Worm (Caenorhabditis elegans) whole organism, mixed stage, embryonic: ENCODE data around the gene nhr-65.

Source experiments
- blmp-1 ChIP-seq: fragments of 150-350 bp; optimal IDR thresholded peaks from 2 replicates; lab custom pipeline; 2014; ENCODE audit warnings: missing biosample characterization, missing genetic modification characterization
- ceh-43 ChIP-seq: fragments of 200-800 bp; sonication (Bioruptor generic); optimal IDR thresholded peaks from 2 replicates; lab custom pipeline; 2018; ENCODE audit warnings: mild to moderate bottlenecking, missing genetic modification characterization, moderate library complexity, missing compliant biosample characterization
- ces-1 ChIP-seq: fragments of 150-350 bp; optimal IDR thresholded peaks from 2 replicates; lab custom pipeline; 2014; ENCODE audit warnings: missing biosample characterization, missing genetic modification reagents, missing genetic modification characterization
- drap-1 ChIP-seq: fragments of 200-800 bp; sonication (Bioruptor generic); optimal IDR thresholded peaks from 3 replicates; lab custom pipeline; 2018; ENCODE audit warnings: mild to moderate bottlenecking, missing genetic modification characterization, missing compliant biosample characterization
- elt-3 ChIP-seq: fragments of 150-350 bp; optimal IDR thresholded peaks from 2 replicates; lab custom pipeline; 2014; ENCODE audit warnings: missing biosample characterization, missing genetic modification characterization
- flh-1 ChIP-seq: fragments of 200-800 bp; sonication (Bioruptor generic); optimal IDR thresholded peaks from 2 replicates; lab custom pipeline; 2018; ENCODE audit warnings: mild to moderate bottlenecking, missing genetic modification characterization, moderate library complexity, missing compliant biosample characterization
- ham-2 ChIP-seq: fragments of 200-800 bp; sonication (Bioruptor generic); optimal IDR thresholded peaks from 2 replicates; lab custom pipeline; 2018; ENCODE audit warnings: mild to moderate bottlenecking, missing genetic modification characterization, missing compliant biosample characterization
- hlh-1 ChIP-seq: fragments of 150-350 bp; optimal IDR thresholded peaks from 2 replicates; lab custom pipeline; 2014; ENCODE audit warnings: missing biosample characterization, missing genetic modification reagents, missing genetic modification characterization
- lin-13 ChIP-seq: fragments of 150-350 bp; optimal IDR thresholded peaks from 2 replicates; lab custom pipeline; 2014; ENCODE audit warnings: missing biosample characterization, missing genetic modification characterization
- mep-1 ChIP-seq: fragments of 150-350 bp; optimal IDR thresholded peaks from 2 replicates; lab custom pipeline; 2017; ENCODE audit warnings: missing biosample characterization, missing genetic modification reagents, missing genetic modification characterization, inconsistent platforms
- mls-2 ChIP-seq: sonication (generic microtip); optimal IDR thresholded peaks from 2 replicates; lab custom pipeline; 2016; ENCODE audit warnings: mild to moderate bottlenecking, missing genetic modification characterization, moderate library complexity, missing compliant biosample characterization
- nhr-12 ChIP-seq: fragments of 150-350 bp; optimal IDR thresholded peaks from 2 replicates; lab custom pipeline; 2014; ENCODE audit warnings: missing biosample characterization, missing genetic modification characterization
- nhr-237 ChIP-seq: fragments of 150-350 bp; optimal IDR thresholded peaks from 2 replicates; lab custom pipeline; 2014; ENCODE audit warnings: missing biosample characterization, missing genetic modification characterization
- nhr-28 ChIP-seq: fragments of 150-350 bp; optimal IDR thresholded peaks from 2 replicates; lab custom pipeline; 2014; ENCODE audit warnings: missing biosample characterization, missing genetic modification characterization
- nhr-76 ChIP-seq: sonication (generic microtip); optimal IDR thresholded peaks from 2 replicates; lab custom pipeline; 2017; ENCODE audit warnings: missing biosample characterization, missing genetic modification characterization
- sem-2 ChIP-seq: fragments of 200-800 bp; sonication (Bioruptor generic); optimal IDR thresholded peaks from 2 replicates; lab custom pipeline; 2018; ENCODE audit warnings: mild to moderate bottlenecking, missing genetic modification characterization, missing compliant biosample characterization
- snpc-4 ChIP-seq: fragments of 150-350 bp; optimal IDR thresholded peaks from 2 replicates; lab custom pipeline; 2014; ENCODE audit warnings: missing biosample characterization, missing genetic modification characterization
- tbx-8 ChIP-seq: fragments of 200-800 bp; sonication (Bioruptor generic); optimal IDR thresholded peaks from 2 replicates; lab custom pipeline; 2018; ENCODE audit warnings: mild to moderate bottlenecking, missing genetic modification characterization, moderate library complexity, missing compliant biosample characterization
- unc-120 ChIP-seq: sonication (generic microtip); optimal IDR thresholded peaks from 2 replicates; lab custom pipeline; 2017; ENCODE audit warnings: missing genetic modification characterization, missing compliant biosample characterization; ENCODE audit not compliant: poor library complexity, severe bottlenecking
- unc-62 ChIP-seq: fragments of 150-350 bp; optimal IDR thresholded peaks from 2 replicates; lab custom pipeline; 2014; ENCODE audit warnings: missing biosample characterization, missing genetic modification reagents, missing genetic modification characterization
- ztf-11 ChIP-seq: fragments of 150-350 bp; optimal IDR thresholded peaks from 2 replicates; lab custom pipeline; 2014; ENCODE audit warnings: missing biosample characterization, missing genetic modification characterization

Gene nhr-65

DNA sequence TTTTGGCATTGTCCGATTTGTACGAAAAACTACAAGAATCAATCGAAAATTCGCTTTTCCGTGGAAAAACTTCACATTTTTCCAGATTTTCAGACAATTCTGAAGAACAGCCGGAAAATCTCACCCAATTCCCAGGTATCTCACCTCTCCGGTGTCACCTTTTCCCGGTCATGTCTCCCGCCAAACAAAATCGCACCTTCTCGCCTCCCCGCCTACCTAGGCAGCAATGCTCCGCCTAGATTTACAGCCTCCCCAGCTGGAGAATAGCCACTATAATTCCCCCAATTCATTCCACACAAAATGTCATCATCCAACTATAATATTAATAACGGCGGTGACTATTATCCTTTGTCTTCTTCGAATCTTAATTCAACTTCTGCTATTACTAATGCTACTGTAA, 34.7 kb downstream of the nhr-65 start, which contains the start of gene ceh-51:
TSS of gene ceh-51 (plus strand) at position 301 of the 400 bp plus-strand sequence.
- no peak for TF ChIP-seq nhr-12 (tag; lab: Kevin White, UChicago)
- no peak for TF ChIP-seq tbx-8 (GFP tag; lab: Kevin White, UChicago)
- no peak for TF ChIP-seq elt-3 (tag; lab: Kevin White, UChicago)
- TF ChIP-seq unc-62, result no peak

ce11 chrV:18894924-18895388, 55.9 kb downstream of the nhr-65 start, which contains the start of gene emb-4:
Gene emb-4, minus strand, starts transcription at chrV:18894974.
- TF ChIP-seq flh-1 (no peak), ham-2 (GFP tag; lab: Kevin White, UChicago) (no peak), sem-2 (GFP tag; lab: Kevin White, UChicago) (no peak), unc-62 (no peak), blmp-1 (tag; lab: Kevin White, UChicago) (no peak), ztf-11 (tag; lab: Kevin White, UChicago) (no peak), snpc-4 (no peak), drap-1 (no peak), mls-2 (tag; lab: Kevin White, UChicago) (no peak), unc-120 (tag; lab: Kevin White, UChicago) (no peak), nhr-237 (tag; lab: Kevin White, UChicago) (no peak), ces-1 (GFP tag; lab: Kevin White, UChicago) (peak; percentile 24), nhr-28 (tag; lab: Kevin White, UChicago) (no peak), mep-1 (tag; lab: Kevin White, UChicago) (peak; percentile 32), lin-13 (tag; lab: Kevin White, UChicago) (peak; percentile 36), nhr-76 (tag; lab: Kevin White, UChicago) (no peak), tbx-8 (GFP tag; lab: Kevin White, UChicago) (no peak), hlh-1 (tag; lab: Kevin White, UChicago) (no peak), ceh-43 (GFP tag; lab: Kevin White, UChicago) (no peak)
